Fruit fly (Drosophila melanogaster): Measurements from ENCODE around the gene Rbcn-3B.

dm6 chrX:1903077-1903476 is 5.6 kb upstream of the Rbcn-3B start, which contains the start of gene CG32801:
- TF ChIP-seq cyc (GFP tag; optimal IDR thresholded peaks at IDR 0.05) (no peak), Met (GFP tag; optimal IDR thresholded peaks at IDR 0.05) (no peak), CG10631 (GFP tag; optimal IDR thresholded peaks at IDR 0.05) (no peak), esn (GFP tag; optimal IDR thresholded peaks at IDR 0.05) (no peak), fd85E (GFP tag; optimal IDR thresholded peaks at IDR 0.05) (no peak), CG6854 (GFP tag; optimal IDR thresholded peaks at IDR 0.05) (no peak), ss (GFP tag; optimal IDR thresholded peaks at IDR 0.05) (no peak), Blimp-1 (GFP tag; optimal IDR thresholded peaks at IDR 0.05) (no peak), CG15336 (GFP tag; IDR thresholded peaks at IDR 0.05) (no peak), CG1621 (tag; optimal IDR thresholded peaks at IDR 0.05) (no peak)
